Fruit fly (Drosophila melanogaster) whole organism, prepupa: ENCODE data around the gene Fuca.

Experiments
- CG10631 ChIP-seq: fragments of 200-800 bp; sonication (Bioruptor generic); optimal IDR thresholded peaks from 2 replicates; lab custom pipeline; 2016; ENCODE audit warnings: missing biosample characterization, missing genetic modification characterization
- CG10669 ChIP-seq: fragments of 200-800 bp; sonication (Bioruptor generic); optimal IDR thresholded peaks from 3 replicates; lab custom pipeline; 2018; ENCODE audit warnings: missing biosample characterization, mild to moderate bottlenecking, missing genetic modification characterization, moderate library complexity
- CG11762 ChIP-seq: fragments of 200-800 bp; sonication (Bioruptor generic); optimal IDR thresholded peaks from 3 replicates; lab custom pipeline; 2016; ENCODE audit warnings: missing biosample characterization, missing genetic modification characterization; ENCODE audit not compliant: insufficient read depth
- CG11902 ChIP-seq: fragments of 200-800 bp; sonication (Bioruptor generic); optimal IDR thresholded peaks from 3 replicates; lab custom pipeline; 2016; ENCODE audit warnings: missing biosample characterization, missing genetic modification characterization
- CG15336 ChIP-seq: fragments of 200-800 bp; sonication (Bioruptor generic); IDR thresholded peaks from 2 replicates; pipeline ENCODE4 v1.3.6; 2022; ENCODE audit warnings: missing biosample characterization, missing genetic modification characterization
- CG1621 ChIP-seq: fragments of 200-800 bp; sonication (Bioruptor generic); optimal IDR thresholded peaks from 3 replicates; lab custom pipeline; 2018; ENCODE audit warnings: missing biosample characterization, mild to moderate bottlenecking, missing genetic modification characterization
- CG16779 ChIP-seq: fragments of 200-800 bp; sonication (Bioruptor generic); optimal IDR thresholded peaks from 3 replicates; lab custom pipeline; 2017; ENCODE audit warnings: missing biosample characterization, mild to moderate bottlenecking, missing genetic modification characterization
- CG31627 ChIP-seq: fragments of 200-800 bp; sonication (Bioruptor generic); optimal IDR thresholded peaks from 3 replicates; lab custom pipeline; 2016; ENCODE audit warnings: missing biosample characterization, missing genetic modification characterization
- CG32006 ChIP-seq: fragments of 200-800 bp; sonication (Bioruptor generic); optimal IDR thresholded peaks from 3 replicates; lab custom pipeline; 2017; ENCODE audit warnings: missing biosample characterization, mild to moderate bottlenecking, missing genetic modification characterization
- CG3919 ChIP-seq: fragments of 200-800 bp; sonication (Bioruptor generic); optimal IDR thresholded peaks from 3 replicates; lab custom pipeline; 2016; ENCODE audit warnings: missing biosample characterization, missing genetic modification characterization
- CG4318 ChIP-seq: fragments of 200-800 bp; sonication (Bioruptor generic); optimal IDR thresholded peaks from 3 replicates; lab custom pipeline; 2017; ENCODE audit warnings: missing biosample characterization, mild to moderate bottlenecking, missing genetic modification characterization
- CG6163 ChIP-seq: fragments of 200-800 bp; sonication (Bioruptor generic); IDR thresholded peaks from 3 replicates; pipeline ENCODE4 v1.3.6; 2022; ENCODE audit warnings: missing biosample characterization, missing genetic modification characterization
- CG6276 ChIP-seq: fragments of 200-800 bp; sonication (Bioruptor generic); optimal IDR thresholded peaks from 2 replicates; lab custom pipeline; 2017; ENCODE audit warnings: missing biosample characterization, mild to moderate bottlenecking, missing genetic modification characterization
- CG6792 ChIP-seq: fragments of 200-800 bp; sonication (Bioruptor generic); optimal IDR thresholded peaks from 3 replicates; lab custom pipeline; 2016; ENCODE audit warnings: missing biosample characterization, missing genetic modification characterization
- CG6808 ChIP-seq: fragments of 200-800 bp; sonication (Bioruptor generic); optimal IDR thresholded peaks from 3 replicates; lab custom pipeline; 2017; ENCODE audit warnings: missing biosample characterization, missing genetic modification characterization, mild to moderate bottlenecking, moderate library complexity, missing genetic modification reagents
- CG7368 ChIP-seq: fragments of 200-800 bp; sonication (Bioruptor generic); optimal IDR thresholded peaks from 3 replicates; lab custom pipeline; 2016; ENCODE audit warnings: missing biosample characterization, missing genetic modification characterization
- CG8119 ChIP-seq: fragments of 200-800 bp; sonication (Bioruptor generic); IDR thresholded peaks from 3 replicates; pipeline ENCODE4 v1.3.6; 2022; ENCODE audit warnings: missing biosample characterization, missing genetic modification characterization
- CG8319 ChIP-seq: fragments of 200-800 bp; sonication (Bioruptor generic); optimal IDR thresholded peaks from 3 replicates; lab custom pipeline; 2016; ENCODE audit warnings: missing biosample characterization, missing genetic modification characterization
- CG8632 ChIP-seq: fragments of 200-800 bp; sonication (Bioruptor generic); optimal IDR thresholded peaks from 3 replicates; lab custom pipeline; 2016; ENCODE audit warnings: missing biosample characterization, missing genetic modification characterization
- CG9139 ChIP-seq: fragments of 200-800 bp; sonication (Bioruptor generic); optimal IDR thresholded peaks from 3 replicates; lab custom pipeline; 2017; ENCODE audit warnings: missing biosample characterization, mild to moderate bottlenecking, missing genetic modification characterization
- Eip78C ChIP-seq: fragments of 200-800 bp; sonication (Bioruptor generic); peaks from one replicate; lab custom pipeline; 2016; ENCODE audit warnings: missing biosample characterization, missing genetic modification characterization
- Eip93F ChIP-seq: fragments of 200-800 bp; sonication (Bioruptor generic); optimal IDR thresholded peaks from 2 replicates; lab custom pipeline; 2016; ENCODE audit warnings: missing biosample characterization, mild to moderate bottlenecking, missing genetic modification characterization
- Ets96B ChIP-seq: fragments of 200-800 bp; optimal IDR thresholded peaks from 2 replicates; lab custom pipeline; 2019; ENCODE audit warnings: missing biosample characterization, mild to moderate bottlenecking, missing genetic modification characterization, moderate library complexity
- Gug ChIP-seq: fragments of 200-800 bp; sonication (Bioruptor generic); IDR thresholded peaks from 2 replicates; pipeline ENCODE4 v1.3.6; 2022; ENCODE audit warnings: missing biosample characterization, missing genetic modification characterization
- Hr38 ChIP-seq: sonication (Bioruptor generic); optimal IDR thresholded peaks from 2 replicates; lab custom pipeline; 2016; ENCODE audit warnings: missing biosample characterization, missing genetic modification characterization
- Hr39 ChIP-seq: fragments of 200-800 bp; sonication (Bioruptor generic); optimal IDR thresholded peaks from 2 replicates; lab custom pipeline; 2016; ENCODE audit warnings: missing biosample characterization, missing genetic modification characterization
- Hr4 ChIP-seq: fragments of 200-800 bp; sonication (Bioruptor generic); optimal IDR thresholded peaks from 3 replicates; lab custom pipeline; 2016; ENCODE audit warnings: missing biosample characterization, missing genetic modification characterization
- OdsH ChIP-seq: fragments of 200-800 bp; sonication (Bioruptor generic); optimal IDR thresholded peaks from 3 replicates; lab custom pipeline; 2016; ENCODE audit warnings: missing biosample characterization, missing genetic modification characterization
- Sox14 ChIP-seq: fragments of 200-800 bp; sonication (Bioruptor generic); optimal IDR thresholded peaks from 3 replicates; lab custom pipeline; 2016; ENCODE audit warnings: missing biosample characterization, missing genetic modification characterization
- achi ChIP-seq: fragments of 200-800 bp; sonication (Bioruptor generic); optimal IDR thresholded peaks from 3 replicates; lab custom pipeline; 2016; ENCODE audit warnings: missing biosample characterization, missing genetic modification characterization
- acj6 ChIP-seq: fragments of 200-800 bp; sonication (Bioruptor generic); optimal IDR thresholded peaks from 3 replicates; lab custom pipeline; 2016; ENCODE audit warnings: missing biosample characterization, missing genetic modification characterization
- cyc ChIP-seq: fragments of 200-800 bp; sonication (Bioruptor generic); optimal IDR thresholded peaks from 3 replicates; lab custom pipeline; 2016; ENCODE audit warnings: missing biosample characterization, missing genetic modification characterization
- dsx ChIP-seq: fragments of 200-800 bp; optimal IDR thresholded peaks from 3 replicates; lab custom pipeline; 2019; ENCODE audit warnings: missing biosample characterization, mild to moderate bottlenecking, missing genetic modification characterization, moderate library complexity; ENCODE audit not compliant: poor library complexity, severe bottlenecking
- eg ChIP-seq: fragments of 200-800 bp; sonication (Bioruptor generic); IDR thresholded peaks from 3 replicates; pipeline ENCODE4 v1.3.6; 2022; ENCODE audit warnings: missing biosample characterization, missing genetic modification characterization
- esn ChIP-seq: fragments of 200-800 bp; sonication (Bioruptor generic); optimal IDR thresholded peaks from 2 replicates; lab custom pipeline; 2016; ENCODE audit warnings: missing biosample characterization, mild to moderate bottlenecking, missing genetic modification characterization, moderate library complexity
- fd59A ChIP-seq: fragments of 200-800 bp; sonication (Bioruptor generic); optimal IDR thresholded peaks from 2 replicates; lab custom pipeline; 2017; ENCODE audit warnings: missing biosample characterization, mild to moderate bottlenecking, missing genetic modification characterization, missing genetic modification reagents
- fd85E ChIP-seq: fragments of 200-800 bp; sonication (Bioruptor generic); optimal IDR thresholded peaks from 3 replicates; lab custom pipeline; 2016; ENCODE audit warnings: missing biosample characterization, missing genetic modification characterization
- fkh ChIP-seq: fragments of 200-800 bp; sonication (Bioruptor generic); optimal IDR thresholded peaks from 3 replicates; lab custom pipeline; 2017; ENCODE audit warnings: missing biosample characterization, mild to moderate bottlenecking, missing genetic modification characterization, moderate library complexity
- lz ChIP-seq: fragments of 200-800 bp; sonication (Bioruptor generic); optimal IDR thresholded peaks from 3 replicates; lab custom pipeline; 2016; ENCODE audit warnings: missing biosample characterization, missing genetic modification characterization
- net ChIP-seq: fragments of 200-800 bp; sonication (Bioruptor generic); optimal IDR thresholded peaks from 3 replicates; lab custom pipeline; 2016; ENCODE audit warnings: missing biosample characterization, missing genetic modification characterization
- salr ChIP-seq, 2 experiments: fragments of 200-800 bp; sonication (Bioruptor generic); optimal IDR thresholded peaks; 3 replicates each; lab custom pipeline; 2016 to 2018; ENCODE audit warnings: missing biosample characterization in 2 of 2, missing genetic modification characterization in 2 of 2, mild to moderate bottlenecking in 1 of 2
- ss ChIP-seq, 2 experiments: fragments of 200-800 bp; sonication (Bioruptor generic); optimal IDR thresholded peaks; 2 replicates in 1 of 2; 3 replicates in 1 of 2; lab custom pipeline; 2017 to 2018; ENCODE audit warnings: mild to moderate bottlenecking in 2 of 2, missing biosample characterization in 2 of 2, missing genetic modification characterization in 2 of 2, moderate library complexity in 1 of 2
- svp ChIP-seq: fragments of 200-800 bp; sonication (Bioruptor generic); peaks from one replicate; lab custom pipeline; 2016; ENCODE audit warnings: missing biosample characterization, missing genetic modification characterization
- vri ChIP-seq: fragments of 200-800 bp; sonication (Bioruptor generic); optimal IDR thresholded peaks from 3 replicates; lab custom pipeline; 2016; ENCODE audit warnings: missing biosample characterization, mild to moderate bottlenecking, missing genetic modification characterization

Gene Fuca

DNA sequence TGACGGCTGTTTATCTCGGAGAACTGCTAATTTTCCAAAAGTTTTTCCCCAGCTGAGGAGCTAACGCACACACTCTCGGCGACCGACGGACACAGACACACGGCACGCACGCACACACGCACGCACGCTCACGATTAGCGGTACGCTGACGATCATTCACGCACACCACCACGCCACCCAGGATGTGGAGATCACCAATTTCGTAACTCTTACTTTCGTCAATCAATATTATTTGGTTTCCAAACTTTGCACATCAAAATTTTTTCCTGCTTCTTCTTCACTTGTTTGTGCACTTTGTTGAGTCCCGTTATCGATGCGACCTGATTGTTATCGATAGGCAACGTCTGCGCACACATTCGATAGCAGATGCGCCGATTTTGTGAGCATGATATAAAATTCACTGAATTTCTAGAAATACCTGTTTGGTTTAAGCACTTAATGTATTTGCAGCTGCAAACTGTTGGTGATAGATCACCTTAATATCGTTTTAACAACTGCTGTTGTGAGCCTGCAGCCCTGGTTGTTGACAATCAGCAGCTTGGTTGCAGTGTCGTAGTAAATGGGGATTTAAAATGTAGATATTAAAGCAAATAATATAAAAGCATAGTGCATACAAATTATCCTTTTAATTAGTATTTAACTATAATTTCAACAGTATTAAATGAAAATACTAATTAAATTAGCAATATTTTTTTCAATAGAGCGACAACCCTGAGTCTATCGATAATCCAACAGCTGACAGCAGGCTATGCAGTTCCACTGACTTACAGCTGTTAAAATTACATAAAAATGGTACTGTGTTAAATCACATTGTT, 39.6 kb upstream of the Fuca start, which contains the start of the genes CG7394 and Mob2 (continued):
- peak; percentile 78 for TF ChIP-seq CG4318
- TF ChIP-seq Sox14 (GFP tag; lab: Kevin White, UChicago), result peak; percentile 89
- peak; percentile 49 for TF ChIP-seq CG1621 (tag; lab: Kevin White, UChicago)
- TF ChIP-seq acj6 (GFP tag; lab: Kevin White, UChicago), result peak; percentile 91
- TF ChIP-seq fkh (GFP tag; lab: Kevin White, UChicago), result peak; percentile 86
- peak; percentile 70 for TF ChIP-seq CG6808 (GFP tag; lab: Kevin White, UChicago)
- peak; percentile 84 for TF ChIP-seq CG32006 (GFP tag; lab: Kevin White, UChicago)
- TF ChIP-seq CG9139 (GFP tag; lab: Kevin White, UChicago), result no peak
- TF ChIP-seq vri, result peak; percentile 91
- TF ChIP-seq achi, result peak; percentile 93
- TF ChIP-seq Hr4 (GFP tag; lab: Kevin White, UChicago), result peak; percentile 93
- peak; percentile 83 for TF ChIP-seq CG6792 (GFP tag; lab: Kevin White, UChicago)
- TF ChIP-seq CG11902 (GFP tag; lab: Kevin White, UChicago), result peak; percentile 78
- peak; percentile 88 for TF ChIP-seq CG8632 (GFP tag; lab: Kevin White, UChicago)
- TF ChIP-seq CG8119 (GFP tag; lab: Robert Waterston, UW), result peak; percentile 84
- TF ChIP-seq CG15336 (GFP tag; lab: Robert Waterston, UW), result peak; percentile 89
- TF ChIP-seq OdsH (GFP tag; lab: Kevin White, UChicago), result peak; percentile 92
- peak; percentile 80 for TF ChIP-seq dsx
- peak; percentile 56 for TF ChIP-seq Eip93F (GFP tag; lab: Kevin White, UChicago)
- peak; percentile 89 for TF ChIP-seq CG10631 (GFP tag; lab: Kevin White, UChicago)
- TF ChIP-seq CG11762, result peak; percentile 68
- peak; percentile 88 for TF ChIP-seq cyc
- peak; percentile 85 for TF ChIP-seq Ets96B (tag; lab: Kevin White, UChicago)
- peak; percentile 86 for TF ChIP-seq lz (GFP tag; lab: Kevin White, UChicago)
- peak; percentile 73 for TF ChIP-seq fd59A (GFP tag; lab: Kevin White, UChicago)
- TF ChIP-seq Hr38 (GFP tag; lab: Kevin White, UChicago), result peak; percentile 53
- TF ChIP-seq eg, result peak; percentile 91
- TF ChIP-seq CG31627 (GFP tag; lab: Kevin White, UChicago), result peak; percentile 88

- no peak for TF ChIP-seq Hr38 (GFP tag; lab: Kevin White, UChicago)
- TF ChIP-seq ss (GFP tag; optimal IDR thresholded peaks at IDR 0.05; lab: Kevin White, UChicago), result peak; percentile 15 to 30
- no peak for TF ChIP-seq cyc
- peak; percentile 98 for TF ChIP-seq svp (GFP tag; lab: Kevin White, UChicago)
- no peak for TF ChIP-seq fd85E (GFP tag; lab: Kevin White, UChicago)
- TF ChIP-seq Hr39 (GFP tag; lab: Kevin White, UChicago), result peak; percentile 33
- TF ChIP-seq CG6163 (GFP tag; lab: Robert Waterston, UW), result peak; percentile 34; the same call in 2 of the 3 replicates
- TF ChIP-seq eg, result no peak
These were observed 38.4 kb upstream of the Fuca start for dm6 chr3L:11560885-11561284.

DNA sequence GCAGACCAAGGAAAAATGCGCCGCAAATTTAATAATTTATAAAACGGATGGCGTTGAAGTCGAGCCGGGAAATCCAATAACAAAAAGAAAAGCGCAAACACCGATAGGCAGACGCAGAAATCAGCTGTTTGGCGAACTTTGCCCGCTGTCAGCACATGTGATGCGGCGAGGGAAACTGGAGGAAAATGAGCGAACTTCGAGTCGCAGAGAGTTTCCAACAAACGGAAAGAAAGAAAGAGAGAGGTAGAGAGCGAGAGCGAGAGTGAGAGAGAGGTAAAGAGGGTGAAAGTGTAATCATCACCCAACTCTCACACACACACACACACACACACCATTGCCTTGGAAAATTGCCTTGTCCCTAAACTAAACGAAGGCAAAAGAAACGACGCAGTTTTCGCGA, 34.7 kb upstream of the Fuca start:
- TF ChIP-seq CG8319 (GFP tag; lab: Kevin White, UChicago), result no peak
- TF ChIP-seq net (GFP tag; lab: Kevin White, UChicago), result peak; percentile 70
- no peak for TF ChIP-seq achi
- no peak for TF ChIP-seq CG7368
- TF ChIP-seq CG8119 (GFP tag; lab: Robert Waterston, UW), result peak; percentile 72
- TF ChIP-seq salr (GFP tag; optimal IDR thresholded peaks at IDR 0.05; lab: Kevin White, UChicago), result peak in 1 of 2 experiments; percentile 11
- TF ChIP-seq svp (GFP tag; lab: Kevin White, UChicago), result peak; percentile 74
- TF ChIP-seq CG6276 (GFP tag; lab: Kevin White, UChicago), result peak; percentile 91
- peak; percentile 0 for TF ChIP-seq CG32006 (GFP tag; lab: Kevin White, UChicago)
- TF ChIP-seq esn (GFP tag; lab: Kevin White, UChicago), result no peak
- no peak for TF ChIP-seq Ets96B (tag; lab: Kevin White, UChicago)
- peak; percentile 81 to 82 for TF ChIP-seq ss (GFP tag; optimal IDR thresholded peaks at IDR 0.05; lab: Kevin White, UChicago)
- peak; percentile 37 for TF ChIP-seq CG10669 (GFP tag; lab: Kevin White, UChicago)
- TF ChIP-seq CG6163 (GFP tag; lab: Robert Waterston, UW), result peak; percentile 69
- peak; percentile 74; the same call in 2 of the 3 replicates for TF ChIP-seq eg
- TF ChIP-seq dsx, result peak; percentile 20
- TF ChIP-seq CG3919 (GFP tag; lab: Kevin White, UChicago), result peak; percentile 46
- peak; percentile 40 for TF ChIP-seq Eip78C (GFP tag; lab: Kevin White, UChicago)
- peak; percentile 8 for TF ChIP-seq CG11762
- TF ChIP-seq Gug (GFP tag; lab: Robert Waterston, UW), result 0 out of 2 replicates have a peak, but pooled peaks have one; percentile 16
- TF ChIP-seq cyc, result no peak
- TF ChIP-seq CG16779 (tag; lab: Kevin White, UChicago), result peak; percentile 71
- peak; percentile 70 for TF ChIP-seq CG6808 (GFP tag; lab: Kevin White, UChicago)
- no peak for TF ChIP-seq CG11902 (GFP tag; lab: Kevin White, UChicago)
